Worm (Caenorhabditis elegans) whole organism, mixed stage, embryonic: Measurements from ENCODE around the gene citk-2.

Experiments
- M03D4.4 ChIP-seq: sonication (generic microtip); optimal IDR thresholded peaks from 2 replicates; lab custom pipeline; 2017; ENCODE audit warnings: mild to moderate bottlenecking, missing genetic modification characterization, missing compliant biosample characterization
- bed-3 ChIP-seq: fragments of 200-800 bp; sonication (Bioruptor generic); optimal IDR thresholded peaks from 3 replicates; lab custom pipeline; 2018; ENCODE audit warnings: mild to moderate bottlenecking, missing genetic modification characterization, moderate library complexity, missing compliant biosample characterization
- blmp-1 ChIP-seq: fragments of 150-350 bp; optimal IDR thresholded peaks from 2 replicates; lab custom pipeline; 2014; ENCODE audit warnings: missing biosample characterization, missing genetic modification characterization
- ceh-39 ChIP-seq: fragments of 150-350 bp; optimal IDR thresholded peaks from 2 replicates; lab custom pipeline; 2014; ENCODE audit warnings: missing biosample characterization, missing genetic modification characterization
- ceh-43 ChIP-seq: fragments of 200-800 bp; sonication (Bioruptor generic); optimal IDR thresholded peaks from 2 replicates; lab custom pipeline; 2018; ENCODE audit warnings: mild to moderate bottlenecking, missing genetic modification characterization, moderate library complexity, missing compliant biosample characterization
- ceh-83 ChIP-seq: fragments of 200-800 bp; sonication (Bioruptor generic); optimal IDR thresholded peaks from 2 replicates; lab custom pipeline; 2018; ENCODE audit warnings: mild to moderate bottlenecking, missing genetic modification characterization, missing compliant biosample characterization
- ces-1 ChIP-seq: fragments of 150-350 bp; optimal IDR thresholded peaks from 2 replicates; lab custom pipeline; 2014; ENCODE audit warnings: missing biosample characterization, missing genetic modification reagents, missing genetic modification characterization
- cnd-1 ChIP-seq: fragments of 200-800 bp; sonication (Bioruptor generic); optimal IDR thresholded peaks from 2 replicates; lab custom pipeline; 2018; ENCODE audit warnings: mild to moderate bottlenecking, missing genetic modification characterization, missing compliant biosample characterization
- drap-1 ChIP-seq: fragments of 200-800 bp; sonication (Bioruptor generic); optimal IDR thresholded peaks from 3 replicates; lab custom pipeline; 2018; ENCODE audit warnings: mild to moderate bottlenecking, missing genetic modification characterization, missing compliant biosample characterization
- elt-1 ChIP-seq: sonication (generic microtip); optimal IDR thresholded peaks from 2 replicates; lab custom pipeline; 2017; ENCODE audit warnings: missing genetic modification characterization, mild to moderate bottlenecking, missing compliant biosample characterization, antibody characterized with exemption, moderate library complexity, borderline replicate concordance; ENCODE audit not compliant: insufficient read depth
- elt-3 ChIP-seq: fragments of 150-350 bp; optimal IDR thresholded peaks from 2 replicates; lab custom pipeline; 2014; ENCODE audit warnings: missing biosample characterization, missing genetic modification characterization
- flh-1 ChIP-seq: fragments of 200-800 bp; sonication (Bioruptor generic); optimal IDR thresholded peaks from 2 replicates; lab custom pipeline; 2018; ENCODE audit warnings: mild to moderate bottlenecking, missing genetic modification characterization, moderate library complexity, missing compliant biosample characterization
- ham-2 ChIP-seq: fragments of 200-800 bp; sonication (Bioruptor generic); optimal IDR thresholded peaks from 2 replicates; lab custom pipeline; 2018; ENCODE audit warnings: mild to moderate bottlenecking, missing genetic modification characterization, missing compliant biosample characterization
- hlh-1 ChIP-seq: fragments of 150-350 bp; optimal IDR thresholded peaks from 2 replicates; lab custom pipeline; 2014; ENCODE audit warnings: missing biosample characterization, missing genetic modification reagents, missing genetic modification characterization
- lin-13 ChIP-seq: fragments of 150-350 bp; optimal IDR thresholded peaks from 2 replicates; lab custom pipeline; 2014; ENCODE audit warnings: missing biosample characterization, missing genetic modification characterization
- lin-32 ChIP-seq: fragments of 200-800 bp; sonication (Bioruptor generic); optimal IDR thresholded peaks from 2 replicates; lab custom pipeline; 2018; ENCODE audit warnings: mild to moderate bottlenecking, missing genetic modification characterization, missing compliant biosample characterization
- lsy-2 ChIP-seq: fragments of 150-350 bp; optimal IDR thresholded peaks from 2 replicates; lab custom pipeline; 2014; ENCODE audit warnings: missing biosample characterization, missing genetic modification characterization
- mab-5 ChIP-seq: fragments of 150-350 bp; optimal IDR thresholded peaks from 2 replicates; lab custom pipeline; 2014; ENCODE audit warnings: missing biosample characterization, missing genetic modification characterization
- mep-1 ChIP-seq: fragments of 150-350 bp; optimal IDR thresholded peaks from 2 replicates; lab custom pipeline; 2017; ENCODE audit warnings: missing biosample characterization, missing genetic modification reagents, missing genetic modification characterization, inconsistent platforms
- mls-2 ChIP-seq: sonication (generic microtip); optimal IDR thresholded peaks from 2 replicates; lab custom pipeline; 2016; ENCODE audit warnings: mild to moderate bottlenecking, missing genetic modification characterization, moderate library complexity, missing compliant biosample characterization
- nhr-12 ChIP-seq: fragments of 150-350 bp; optimal IDR thresholded peaks from 2 replicates; lab custom pipeline; 2014; ENCODE audit warnings: missing biosample characterization, missing genetic modification characterization
- nhr-2 ChIP-seq: fragments of 150-350 bp; optimal IDR thresholded peaks from 2 replicates; lab custom pipeline; 2014; ENCODE audit warnings: missing biosample characterization, missing genetic modification characterization
- nhr-237 ChIP-seq: fragments of 150-350 bp; optimal IDR thresholded peaks from 2 replicates; lab custom pipeline; 2014; ENCODE audit warnings: missing biosample characterization, missing genetic modification characterization
- nhr-28 ChIP-seq: fragments of 150-350 bp; optimal IDR thresholded peaks from 2 replicates; lab custom pipeline; 2014; ENCODE audit warnings: missing biosample characterization, missing genetic modification characterization
- nhr-76 ChIP-seq: sonication (generic microtip); optimal IDR thresholded peaks from 2 replicates; lab custom pipeline; 2017; ENCODE audit warnings: missing biosample characterization, missing genetic modification characterization
- pha-4 ChIP-seq: fragments of 150-350 bp; optimal IDR thresholded peaks from 2 replicates; lab custom pipeline; 2018; ENCODE audit warnings: missing biosample characterization, missing genetic modification reagents, missing genetic modification characterization
- sem-2 ChIP-seq: fragments of 200-800 bp; sonication (Bioruptor generic); optimal IDR thresholded peaks from 2 replicates; lab custom pipeline; 2018; ENCODE audit warnings: mild to moderate bottlenecking, missing genetic modification characterization, missing compliant biosample characterization
- snpc-4 ChIP-seq: fragments of 150-350 bp; optimal IDR thresholded peaks from 2 replicates; lab custom pipeline; 2014; ENCODE audit warnings: missing biosample characterization, missing genetic modification characterization
- sptf-1 ChIP-seq: sonication (generic microtip); optimal IDR thresholded peaks from 2 replicates; lab custom pipeline; 2017; ENCODE audit warnings: mild to moderate bottlenecking, missing genetic modification characterization, moderate library complexity, missing compliant biosample characterization
- tbx-8 ChIP-seq: fragments of 200-800 bp; sonication (Bioruptor generic); optimal IDR thresholded peaks from 2 replicates; lab custom pipeline; 2018; ENCODE audit warnings: mild to moderate bottlenecking, missing genetic modification characterization, moderate library complexity, missing compliant biosample characterization
- unc-120 ChIP-seq: sonication (generic microtip); optimal IDR thresholded peaks from 2 replicates; lab custom pipeline; 2017; ENCODE audit warnings: missing genetic modification characterization, missing compliant biosample characterization; ENCODE audit not compliant: poor library complexity, severe bottlenecking
- unc-39 ChIP-seq: fragments of 150-350 bp; optimal IDR thresholded peaks from 2 replicates; lab custom pipeline; 2014; ENCODE audit warnings: missing biosample characterization, missing genetic modification characterization
- unc-62 ChIP-seq: fragments of 150-350 bp; optimal IDR thresholded peaks from 2 replicates; lab custom pipeline; 2014; ENCODE audit warnings: missing biosample characterization, missing genetic modification reagents, missing genetic modification characterization
- zip-8 ChIP-seq: fragments of 150-350 bp; optimal IDR thresholded peaks from 2 replicates; lab custom pipeline; 2014; ENCODE audit warnings: missing biosample characterization, missing genetic modification characterization
- ztf-11 ChIP-seq: fragments of 150-350 bp; optimal IDR thresholded peaks from 2 replicates; lab custom pipeline; 2014; ENCODE audit warnings: missing biosample characterization, missing genetic modification characterization

Gene citk-2

DNA sequence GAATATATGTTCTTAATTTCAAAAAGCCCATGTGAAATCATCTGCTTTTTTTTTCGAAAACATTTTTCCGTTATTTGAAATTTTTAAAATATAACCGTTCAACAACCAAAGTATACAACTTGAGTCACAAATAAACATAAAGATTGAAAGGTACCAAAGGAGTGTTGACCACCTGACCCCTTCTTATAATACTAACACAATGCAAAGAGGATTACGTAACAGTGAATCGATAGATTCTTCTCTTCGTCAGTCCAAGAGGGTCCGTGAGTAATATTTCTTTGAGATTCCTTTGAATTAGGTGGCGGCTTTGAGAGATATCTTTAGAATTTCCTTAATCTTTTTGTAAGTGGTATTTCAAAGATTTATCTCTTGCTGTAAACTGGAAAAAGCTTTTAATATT, 16.8 kb downstream of the citk-2 start:
- TF ChIP-seq blmp-1 (tag; lab: Kevin White, UChicago), result no peak
- TF ChIP-seq nhr-2, result peak; percentile 89
- TF ChIP-seq zip-8 (tag; lab: Kevin White, UChicago), result peak; percentile 78
- TF ChIP-seq ceh-39 (tag; lab: Kevin White, UChicago), result peak; percentile 70

DNA sequence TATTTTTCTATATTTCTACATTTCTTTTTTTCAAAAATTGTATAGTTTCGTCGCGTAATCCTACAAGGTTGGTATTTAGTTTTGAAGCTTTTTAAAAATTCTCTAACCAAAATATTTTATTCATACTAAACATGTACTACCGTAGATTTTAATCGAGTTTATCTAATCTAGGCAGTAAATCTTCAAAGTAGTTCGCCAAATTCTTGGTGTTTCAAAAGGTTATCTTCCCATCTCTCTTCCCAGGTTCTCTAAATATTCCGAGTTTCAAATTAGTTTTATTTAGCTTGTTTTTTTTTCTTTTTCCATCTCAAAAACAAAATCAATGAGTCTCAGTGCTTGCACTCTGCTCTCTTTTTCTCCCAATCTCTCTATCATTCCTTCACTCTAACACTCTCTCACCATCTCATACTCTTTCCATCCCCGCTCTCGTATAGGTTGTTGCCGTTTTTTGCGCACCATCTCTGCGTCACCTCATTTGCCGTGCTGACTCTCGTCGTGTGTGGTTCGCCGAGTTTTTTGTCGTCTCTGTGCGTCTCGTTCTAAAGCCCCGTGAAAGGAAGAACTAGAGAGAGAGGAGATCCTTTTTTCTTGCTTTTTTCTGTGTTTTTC, 17.8 kb downstream of the citk-2 start:
- TF ChIP-seq ceh-39 (tag; lab: Kevin White, UChicago) (no peak), unc-120 (tag; lab: Kevin White, UChicago) (peak; percentile 77), pha-4 (peak; percentile 33), bed-3 (no peak), ham-2 (GFP tag; lab: Kevin White, UChicago) (no peak), nhr-12 (no peak), lin-13 (tag; lab: Kevin White, UChicago) (no peak), unc-62 (GFP tag; lab: Kevin White, UChicago) (no peak), zip-8 (tag; lab: Kevin White, UChicago) (no peak), ceh-43 (GFP tag; lab: Kevin White, UChicago) (no peak), drap-1 (GFP tag; lab: Kevin White, UChicago) (no peak), mab-5 (tag; lab: Kevin White, UChicago) (no peak), cnd-1 (no peak), unc-39 (tag; lab: Kevin White, UChicago) (peak; percentile 15), ces-1 (peak; percentile 75), mep-1 (peak; percentile 13), nhr-28 (no peak), sptf-1 (no peak), mls-2 (tag; lab: Kevin White, UChicago) (peak; percentile 33), snpc-4 (tag; lab: Kevin White, UChicago) (no peak), tbx-8 (no peak), M03D4.4 (tag; lab: Kevin White, UChicago) (no peak), hlh-1 (peak; percentile 7), sem-2 (GFP tag; lab: Kevin White, UChicago) (no peak), nhr-237 (tag; lab: Kevin White, UChicago) (no peak), elt-1 (tag; lab: Kevin White, UChicago) (peak; percentile 84), blmp-1 (tag; lab: Kevin White, UChicago) (no peak), flh-1 (no peak), lin-32 (GFP tag; lab: Kevin White, UChicago) (no peak), lsy-2 (no peak), nhr-76 (no peak), elt-3 (tag; lab: Kevin White, UChicago) (no peak), nhr-2 (no peak), ceh-83 (GFP tag; lab: Kevin White, UChicago) (no peak), ztf-11 (no peak)
- TF ChIP-seq, all 35 proteins: peak for 8

DNA sequence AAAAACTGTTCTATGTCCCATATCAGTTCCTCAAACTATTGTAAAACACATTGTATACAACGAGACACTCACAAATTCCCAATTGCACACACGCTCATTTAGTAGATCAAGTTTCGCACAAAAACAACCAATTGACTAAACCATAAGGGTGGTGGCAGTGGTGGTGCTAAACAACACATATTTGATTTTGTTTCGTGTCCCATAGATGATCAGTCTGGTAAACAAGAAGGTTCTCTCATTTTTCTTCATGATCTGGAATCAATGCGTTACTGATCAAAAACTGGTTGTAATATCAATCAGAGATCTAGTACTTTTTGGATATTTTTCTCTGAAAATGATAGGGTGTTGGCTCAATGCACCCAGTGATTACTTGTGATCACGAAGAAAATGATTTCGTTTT, 19.3 kb downstream of the citk-2 start:
- TF ChIP-seq elt-3 (tag; lab: Kevin White, UChicago) (no peak), nhr-237 (tag; lab: Kevin White, UChicago) (no peak)

DNA sequence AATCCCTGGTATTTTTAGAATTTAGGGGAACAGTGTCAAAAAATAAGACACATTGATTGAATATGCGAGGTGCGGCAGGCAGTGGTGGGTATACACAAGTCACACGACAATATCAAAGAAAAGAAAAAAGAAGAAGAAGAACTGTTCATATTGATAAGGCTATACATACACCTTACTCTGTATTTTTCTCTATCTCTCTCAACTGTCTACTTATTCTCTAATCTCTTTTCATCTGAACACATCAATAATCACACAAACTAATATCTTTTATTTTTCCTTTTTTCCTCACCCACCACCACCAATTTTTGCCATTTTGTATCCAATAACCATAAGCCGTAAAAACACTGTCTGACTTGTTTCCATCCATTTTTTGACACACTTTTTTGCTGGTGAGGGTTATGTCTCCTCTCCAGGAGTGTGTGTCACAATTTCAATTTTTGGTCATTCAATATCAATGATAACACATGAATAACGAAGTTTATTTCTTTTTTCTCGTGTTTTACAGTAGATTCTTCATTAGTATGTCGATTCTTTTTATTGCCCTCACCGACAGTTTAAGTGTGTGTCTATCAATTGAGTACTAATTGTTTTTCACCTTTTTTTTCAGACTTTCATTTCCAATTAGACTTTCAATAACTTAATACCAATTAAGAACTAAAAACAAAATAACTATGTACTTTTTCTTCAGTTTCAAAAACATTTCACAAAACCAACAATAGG, 20.2 kb downstream of the citk-2 start:
- peak; percentile 17 for TF ChIP-seq elt-3 (tag; lab: Kevin White, UChicago)
- no peak for TF ChIP-seq flh-1
